Fruit fly (Drosophila melanogaster) whole organism, embryonic: Measurements from ENCODE around the gene Tbca.

Source experiments
- Atf3 ChIP-seq: fragments of 200-800 bp; sonication (Bioruptor generic); optimal IDR thresholded peaks from 3 replicates; lab custom pipeline; 2016; ENCODE audit warnings: missing biosample characterization, missing genetic modification characterization
- BEAF-32 ChIP-seq: fragments of 200-800 bp; sonication (Bioruptor generic); optimal IDR thresholded peaks from 3 replicates; lab custom pipeline; 2017; ENCODE audit warnings: missing biosample characterization, missing genetic modification characterization, mild to moderate bottlenecking, moderate library complexity, missing genetic modification reagents
- Blimp-1 ChIP-seq: fragments of 200-800 bp; sonication (Bioruptor generic); optimal IDR thresholded peaks from 3 replicates; lab custom pipeline; 2018; ENCODE audit warnings: missing biosample characterization, missing genetic modification characterization, mild to moderate bottlenecking, moderate library complexity, missing genetic modification reagents
- CG11093 ChIP-seq: fragments of 200-800 bp; sonication (Bioruptor generic); IDR thresholded peaks from 3 replicates; pipeline ENCODE4 v1.3.6; 2022; ENCODE audit warnings: missing biosample characterization, missing genetic modification characterization
- CG1233 ChIP-seq: fragments of 200-800 bp; sonication (Bioruptor generic); optimal IDR thresholded peaks from 4 replicates; lab custom pipeline; 2018; ENCODE audit warnings: missing biosample characterization, mild to moderate bottlenecking, missing genetic modification characterization
- CG18011 ChIP-seq: fragments of 200-800 bp; sonication (Bioruptor generic); optimal IDR thresholded peaks from 2 replicates; lab custom pipeline; 2017; ENCODE audit warnings: missing biosample characterization, missing genetic modification characterization, mild to moderate bottlenecking, moderate library complexity, missing genotype
- CG18262 ChIP-seq: fragments of 200-800 bp; optimal IDR thresholded peaks from 3 replicates; lab custom pipeline; 2019; ENCODE audit warnings: missing biosample characterization, mild to moderate bottlenecking, missing genetic modification characterization, moderate library complexity
- CG2202 ChIP-seq: fragments of 200-800 bp; sonication (Bioruptor generic); optimal IDR thresholded peaks from 2 replicates; lab custom pipeline; 2018; ENCODE audit warnings: missing biosample characterization, mild to moderate bottlenecking, missing genetic modification characterization
- CG3065 ChIP-seq: fragments of 200-800 bp; sonication (Bioruptor generic); optimal IDR thresholded peaks from 2 replicates; lab custom pipeline; 2016; ENCODE audit warnings: missing biosample characterization, missing genetic modification characterization
- CG31388 ChIP-seq: fragments of 200-800 bp; sonication (Bioruptor generic); optimal IDR thresholded peaks from 2 replicates; lab custom pipeline; 2016; ENCODE audit warnings: missing biosample characterization, missing genetic modification characterization
- CG31441 ChIP-seq: fragments of 200-800 bp; sonication (Bioruptor generic); IDR thresholded peaks from 2 replicates; pipeline ENCODE4 v1.3.6; 2022; ENCODE audit warnings: missing biosample characterization, missing genetic modification characterization
- CG34422 ChIP-seq: fragments of 200-800 bp; sonication (Bioruptor generic); IDR thresholded peaks from 3 replicates; pipeline ENCODE4 v1.3.6; 2022; ENCODE audit warnings: missing biosample characterization, missing genetic modification characterization
- CG3847 ChIP-seq: fragments of 200-800 bp; sonication (Bioruptor generic); IDR thresholded peaks from 2 replicates; pipeline ENCODE4 v1.3.6; 2022; ENCODE audit warnings: missing biosample characterization, missing genetic modification characterization
- CG6683 ChIP-seq: fragments of 200-800 bp; sonication (Bioruptor generic); optimal IDR thresholded peaks from 2 replicates; lab custom pipeline; 2017; ENCODE audit warnings: missing biosample characterization, mild to moderate bottlenecking, missing genetic modification characterization, missing genetic modification reagents
- CG9437 ChIP-seq: fragments of 200-800 bp; sonication (Bioruptor generic); optimal IDR thresholded peaks from 2 replicates; lab custom pipeline; 2018; ENCODE audit warnings: missing biosample characterization, mild to moderate bottlenecking, missing genetic modification characterization
- D19A ChIP-seq: fragments of 200-800 bp; optimal IDR thresholded peaks from 3 replicates; lab custom pipeline; 2019; ENCODE audit warnings: missing biosample characterization, mild to moderate bottlenecking, missing genetic modification characterization, moderate library complexity
- Gug ChIP-seq: fragments of 200-800 bp; sonication (Bioruptor generic); IDR thresholded peaks from 4 replicates; pipeline ENCODE4 v1.3.6; 2022; ENCODE audit warnings: missing biosample characterization, missing genetic modification characterization
- Hr51 ChIP-seq, 2 experiments: fragments of 200-800 bp; sonication (Bioruptor generic); optimal IDR thresholded peaks; 2 replicates in 1 of 2; 3 replicates in 1 of 2; lab custom pipeline; 2016 to 2018; ENCODE audit warnings: missing biosample characterization in 2 of 2, missing genetic modification characterization in 2 of 2, mild to moderate bottlenecking in 1 of 2, moderate library complexity in 1 of 2
- Lhr ChIP-seq: fragments of 200-800 bp; sonication (Bioruptor generic); optimal IDR thresholded peaks from 3 replicates; lab custom pipeline; 2017; ENCODE audit warnings: mild to moderate bottlenecking, missing biosample characterization, missing genetic modification reagents, missing genetic modification characterization
- Lim3 ChIP-seq: fragments of 200-800 bp; sonication (Bioruptor generic); IDR thresholded peaks from 2 replicates; pipeline ENCODE4 v1.3.6; 2022; ENCODE audit warnings: missing biosample characterization, missing genetic modification characterization
- Mad ChIP-seq: fragments of 200-800 bp; sonication (Bioruptor generic); optimal IDR thresholded peaks from 2 replicates; lab custom pipeline; 2016; ENCODE audit warnings: missing biosample characterization, missing genetic modification characterization
- Meics ChIP-seq: fragments of 200-800 bp; sonication (Bioruptor generic); optimal IDR thresholded peaks from 2 replicates; lab custom pipeline; 2017; ENCODE audit warnings: missing biosample characterization, mild to moderate bottlenecking, missing genetic modification characterization
- Side ChIP-seq: fragments of 200-800 bp; sonication (Bioruptor generic); optimal IDR thresholded peaks from 2 replicates; lab custom pipeline; 2016; ENCODE audit warnings: missing biosample characterization, missing genetic modification characterization
- Six4 ChIP-seq: fragments of 200-800 bp; sonication (Bioruptor generic); optimal IDR thresholded peaks from 2 replicates; lab custom pipeline; 2016; ENCODE audit warnings: missing biosample characterization, missing genetic modification characterization
- az2 ChIP-seq: fragments of 200-800 bp; sonication (Bioruptor generic); optimal IDR thresholded peaks from 3 replicates; lab custom pipeline; 2016; ENCODE audit warnings: missing biosample characterization, missing genetic modification characterization
- cato ChIP-seq: fragments of 200-800 bp; sonication (Bioruptor generic); optimal IDR thresholded peaks from 2 replicates; lab custom pipeline; 2016; ENCODE audit warnings: missing biosample characterization, missing genetic modification characterization, borderline replicate concordance
- dan ChIP-seq: fragments of 200-800 bp; sonication (Bioruptor generic); IDR thresholded peaks from 2 replicates; pipeline ENCODE4 v1.3.6; 2022; ENCODE audit warnings: missing biosample characterization, missing genetic modification characterization
- dmrt99B ChIP-seq: fragments of 200-800 bp; sonication (Bioruptor generic); optimal IDR thresholded peaks from 2 replicates; lab custom pipeline; 2018; ENCODE audit warnings: missing biosample characterization, mild to moderate bottlenecking, missing genetic modification characterization, moderate library complexity
- emc ChIP-seq: fragments of 200-800 bp; sonication (Bioruptor generic); optimal IDR thresholded peaks from 2 replicates; lab custom pipeline; 2016; ENCODE audit warnings: missing biosample characterization, missing genetic modification characterization
- ewg ChIP-seq: fragments of 200-800 bp; sonication (Bioruptor generic); optimal IDR thresholded peaks from 3 replicates; lab custom pipeline; 2017; ENCODE audit warnings: mild to moderate bottlenecking, missing biosample characterization, missing genetic modification reagents, missing genetic modification characterization
- gem ChIP-seq: fragments of 200-800 bp; sonication (Bioruptor generic); optimal IDR thresholded peaks from 2 replicates; lab custom pipeline; 2019; ENCODE audit warnings: missing biosample characterization, mild to moderate bottlenecking, missing genetic modification characterization, moderate library complexity
- grn ChIP-seq: fragments of 200-800 bp; sonication (Bioruptor generic); optimal IDR thresholded peaks from 3 replicates; lab custom pipeline; 2017; ENCODE audit warnings: missing biosample characterization, missing genetic modification characterization
- h ChIP-seq: fragments of >200 bp; optimal IDR thresholded peaks from 2 replicates; lab custom pipeline; 2017
- jumu ChIP-seq: fragments of 200-800 bp; sonication (Bioruptor generic); optimal IDR thresholded peaks from 3 replicates; lab custom pipeline; 2016; ENCODE audit warnings: missing biosample characterization, missing genetic modification characterization
- knrl ChIP-seq: fragments of 200-800 bp; sonication (Bioruptor generic); IDR thresholded peaks from 3 replicates; pipeline ENCODE4 v1.3.6; 2022; ENCODE audit warnings: missing biosample characterization, missing genetic modification characterization; ENCODE audit not compliant: partially characterized antibody
- lmd ChIP-seq: fragments of 200-800 bp; sonication (Bioruptor generic); IDR thresholded peaks from 2 replicates; pipeline ENCODE4 v1.3.6; 2022; ENCODE audit warnings: missing biosample characterization, missing genetic modification characterization
- lov ChIP-seq, 2 experiments: fragments of 200-800 bp in 1 of 2; fragments of >200 bp in 1 of 2; sonication (Bioruptor generic) in 1 of 2; IDR thresholded peaks in 1 of 2; optimal IDR thresholded peaks in 1 of 2; 2 replicates in 1 of 2; 3 replicates in 1 of 2; pipeline versions ENCODE4 v1.3.6 to Lab custom; 2017 to 2022; ENCODE audit warnings: missing biosample characterization in 1 of 2, missing genetic modification characterization in 1 of 2
- nom ChIP-seq: fragments of 200-800 bp; sonication (Bioruptor generic); optimal IDR thresholded peaks from 2 replicates; lab custom pipeline; 2017; ENCODE audit warnings: missing biosample characterization, missing genetic modification characterization, mild to moderate bottlenecking, moderate library complexity, missing genetic modification reagents
- prd ChIP-seq, 3 experiments: fragments of >200 bp in 2 of 3; fragments of 200-800 bp in 1 of 3; sonication (Bioruptor generic) in 1 of 3; optimal IDR thresholded peaks in 2 of 3; IDR thresholded peaks in 1 of 3; 2 replicates in 2 of 3; 3 replicates in 1 of 3; pipeline versions ENCODE4 v1.3.6 to Lab custom; 2017 to 2022; ENCODE audit warnings: missing biosample characterization in 1 of 3, missing genetic modification characterization in 1 of 3
- repo ChIP-seq: fragments of 200-800 bp; sonication (Bioruptor generic); optimal IDR thresholded peaks from 2 replicates; lab custom pipeline; 2016; ENCODE audit warnings: missing biosample characterization, missing genetic modification characterization
- scrt ChIP-seq: fragments of 200-800 bp; sonication (Bioruptor generic); optimal IDR thresholded peaks from 2 replicates; lab custom pipeline; 2018; ENCODE audit warnings: missing biosample characterization, mild to moderate bottlenecking, missing genetic modification characterization, moderate library complexity
- sd ChIP-seq: fragments of 200-800 bp; sonication (Bioruptor generic); optimal IDR thresholded peaks from 3 replicates; lab custom pipeline; 2018; ENCODE audit warnings: missing biosample characterization, mild to moderate bottlenecking, missing genetic modification characterization, moderate library complexity
- sr ChIP-seq: fragments of 200-800 bp; sonication (Bioruptor generic); IDR thresholded peaks from 3 replicates; pipeline ENCODE4 v1.3.6; 2022; ENCODE audit warnings: missing biosample characterization, missing genetic modification characterization
- tio ChIP-seq: fragments of 200-800 bp; sonication (Bioruptor generic); optimal IDR thresholded peaks from 2 replicates; lab custom pipeline; 2017; ENCODE audit warnings: missing biosample characterization, missing genetic modification characterization, inconsistent platforms
- toy ChIP-seq: fragments of 200-800 bp; sonication (Bioruptor generic); IDR thresholded peaks from 2 replicates; pipeline ENCODE4 v1.3.6; 2022; ENCODE audit warnings: missing biosample characterization, missing genetic modification characterization
- twi ChIP-seq: fragments of 200-800 bp; optimal IDR thresholded peaks from 2 replicates; lab custom pipeline; 2019; ENCODE audit warnings: missing biosample characterization, mild to moderate bottlenecking, missing genetic modification characterization, moderate library complexity
- vvl ChIP-seq: fragments of 200-800 bp; sonication (Bioruptor generic); IDR thresholded peaks from 2 replicates; pipeline ENCODE4 v1.3.6; 2022; ENCODE audit warnings: missing biosample characterization, missing genetic modification characterization
- zen ChIP-seq: fragments of 200-800 bp; sonication (Bioruptor generic); optimal IDR thresholded peaks from 3 replicates; lab custom pipeline; 2018; ENCODE audit warnings: missing biosample characterization, mild to moderate bottlenecking, missing genetic modification characterization, moderate library complexity
- zfh1 ChIP-seq: fragments of 200-800 bp; sonication (Bioruptor generic); IDR thresholded peaks from 3 replicates; pipeline ENCODE4 v1.3.6; 2022; ENCODE audit warnings: missing biosample characterization, missing genetic modification characterization
- zfh2 ChIP-seq: fragments of 200-800 bp; sonication (Bioruptor generic); optimal IDR thresholded peaks from 2 replicates; lab custom pipeline; 2016; ENCODE audit warnings: missing biosample characterization, missing genetic modification characterization

Gene Tbca

DNA sequence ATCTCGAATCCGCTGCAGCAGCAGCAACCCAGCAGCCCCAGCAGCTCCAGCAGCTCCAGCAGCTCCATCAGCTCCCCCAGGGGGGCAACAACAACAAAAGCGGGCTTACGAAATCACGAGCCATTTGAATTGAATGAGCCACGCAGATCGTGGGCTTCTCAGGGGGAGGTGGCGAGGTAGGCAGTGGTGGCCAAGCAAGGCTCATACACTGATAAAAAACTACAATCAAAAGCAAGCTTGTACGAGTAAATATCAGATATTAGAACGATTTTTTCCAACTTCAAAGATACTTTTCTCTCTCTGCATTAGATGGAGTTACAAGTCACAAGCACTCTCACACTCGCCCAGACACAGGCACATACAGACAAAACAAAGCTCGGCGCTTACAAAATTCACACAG is 34.1 kb upstream of the Tbca start (continued):
- TF ChIP-seq prd (optimal IDR thresholded peaks at IDR 0.05; lab: Kevin White, UChicago) = no peak
- TF ChIP-seq prd (GFP tag; IDR thresholded peaks at IDR 0.05; lab: Robert Waterston, UW) = peak; percentile 51; the same call in 2 of the 3 replicates
- no peak for TF ChIP-seq CG1233 (GFP tag; lab: Kevin White, UChicago)
- TF ChIP-seq gem (tag; lab: Kevin White, UChicago) = peak; percentile 39
- TF ChIP-seq Meics (GFP tag; lab: Kevin White, UChicago) = peak; percentile 30
- TF ChIP-seq cato (GFP tag; lab: Kevin White, UChicago) = no peak
- no peak for TF ChIP-seq ewg
- no peak for TF ChIP-seq zfh2 (GFP tag; lab: Kevin White, UChicago)
- TF ChIP-seq dan (GFP tag; lab: Robert Waterston, UW) = no peak
- peak; percentile 37 for TF ChIP-seq Blimp-1 (GFP tag; lab: Kevin White, UChicago)
- TF ChIP-seq CG3065 (GFP tag; lab: Kevin White, UChicago) = no peak
- no peak for TF ChIP-seq lov (optimal IDR thresholded peaks at IDR 0.05; lab: Kevin White, UChicago)
- no peak for TF ChIP-seq lov (GFP tag; IDR thresholded peaks at IDR 0.05; lab: Robert Waterston, UW)
- TF ChIP-seq vvl (GFP tag; lab: Robert Waterston, UW) = peak; percentile 59
- peak; percentile 54 for TF ChIP-seq dmrt99B (tag; lab: Kevin White, UChicago)
- TF ChIP-seq Side (GFP tag; lab: Kevin White, UChicago) = no peak
- no peak for TF ChIP-seq CG2202
- TF ChIP-seq CG31388 = no peak
- TF ChIP-seq Six4 = no peak
- no peak for TF ChIP-seq twi (tag; lab: Kevin White, UChicago)
- no peak for TF ChIP-seq sd (tag; lab: Kevin White, UChicago)
- TF ChIP-seq zen = no peak
- TF ChIP-seq Lim3 (GFP tag; lab: Robert Waterston, UW) = no peak
- no peak for TF ChIP-seq az2 (GFP tag; lab: Kevin White, UChicago)
- TF ChIP-seq BEAF-32 (GFP tag; lab: Kevin White, UChicago) = no peak
- no peak for TF ChIP-seq CG34422 (GFP tag; lab: Robert Waterston, UW)
- no peak for TF ChIP-seq emc (GFP tag; lab: Kevin White, UChicago)
- 0 out of 4 replicates have a peak, but pooled peaks have one; percentile 4 for TF ChIP-seq Gug (GFP tag; lab: Robert Waterston, UW)
- TF ChIP-seq toy (GFP tag; lab: Robert Waterston, UW) = no peak
- TF ChIP-seq Lhr (GFP tag; lab: Kevin White, UChicago) = no peak

DNA sequence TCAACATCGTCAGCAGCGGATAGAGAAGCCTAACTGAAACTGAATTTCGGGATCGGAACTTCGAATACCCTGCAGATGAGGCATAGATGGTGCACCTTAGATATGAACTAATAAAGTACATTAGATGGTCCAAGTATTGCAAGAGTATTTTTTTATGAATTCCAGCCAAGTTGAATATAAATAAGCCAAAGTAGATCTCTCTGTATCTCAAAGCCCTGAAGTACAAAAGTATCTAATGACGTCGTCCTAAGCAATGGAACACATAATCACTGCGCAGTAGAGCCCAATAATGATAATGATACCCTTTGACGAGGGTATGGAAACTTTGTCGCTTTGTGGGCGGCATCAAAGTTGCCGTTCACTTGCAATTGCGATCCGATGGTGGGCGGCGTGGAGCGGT is 33.5 kb upstream of the Tbca start:
- TF ChIP-seq jumu (GFP tag; lab: Kevin White, UChicago) (no peak), h (lab: Kevin White, UChicago) (no peak), lmd (GFP tag; lab: Robert Waterston, UW) (peak; percentile 39; the same call in 1 of the 2 replicates), CG9437 (GFP tag; lab: Kevin White, UChicago) (peak; percentile 4), twi (tag; lab: Kevin White, UChicago) (no peak), CG3847 (GFP tag; lab: Robert Waterston, UW) (no peak), CG31441 (GFP tag; lab: Robert Waterston, UW) (0 out of 2 replicates have a peak, but pooled peaks have one; percentile 27), vvl (GFP tag; lab: Robert Waterston, UW) (no peak), zfh1 (GFP tag; lab: Robert Waterston, UW) (no peak), CG18011 (GFP tag; lab: Kevin White, UChicago) (no peak), CG6683 (GFP tag; lab: Kevin White, UChicago) (no peak), CG11093 (no peak), Hr51 (GFP tag; optimal IDR thresholded peaks at IDR 0.05; lab: Kevin White, UChicago) (peak in 1 of 2 experiments; percentile 23), knrl (no peak), dmrt99B (tag; lab: Kevin White, UChicago) (peak; percentile 37), nom (GFP tag; lab: Kevin White, UChicago) (no peak), D19A (tag; lab: Kevin White, UChicago) (peak; percentile 65), grn (GFP tag; lab: Kevin White, UChicago) (no peak), tio (GFP tag; lab: Kevin White, UChicago) (no peak), sr (GFP tag; lab: Robert Waterston, UW) (peak; percentile 69; the same call in 1 of the 3 replicates), CG18262 (no peak), Mad (no peak), Atf3 (GFP tag; lab: Kevin White, UChicago) (peak; percentile 7), repo (no peak), scrt (GFP tag; lab: Kevin White, UChicago) (no peak)
